Worm (Caenorhabditis elegans): ENCODE measurements around the gene K01D12.1.

ce11 chrV:12386154-12386553, 8.8 kb downstream of the K01D12.1 start, which contains the start of gene K01D12.15:
- no peak for TF ChIP-seq K11D2.4 (GFP tag; IDR thresholded peaks at IDR 0.05)
- TF ChIP-seq unc-62 (GFP tag; optimal IDR thresholded peaks at IDR 0.05): no peak
- no peak for TF ChIP-seq aptf-3 (GFP tag; IDR thresholded peaks at IDR 0.05)
- TF ChIP-seq hlh-26 (GFP tag; conservative IDR thresholded peaks at IDR 0.05): no peak
- TF ChIP-seq ekl-4 (GFP tag; IDR thresholded peaks at IDR 0.05): no peak
- TF ChIP-seq hsf-1 (GFP tag; IDR thresholded peaks at IDR 0.05): no peak
- TF ChIP-seq D2030.7 (GFP tag; IDR thresholded peaks at IDR 0.05): no peak
- no peak for TF ChIP-seq xnd-1 (tag; optimal IDR thresholded peaks at IDR 0.05)
- no peak for TF ChIP-seq ceh-58 (GFP tag; IDR thresholded peaks at IDR 0.05)

Data from whole organism, young adult.